Fruit fly (Drosophila melanogaster) whole organism, adult: ENCODE measurements around the gene Naa40.

Source experiments
- CG14711 ChIP-seq: fragments of 200-800 bp; sonication (Bioruptor generic); optimal IDR thresholded peaks from 2 replicates; lab custom pipeline; 2018; ENCODE audit warnings: missing biosample characterization, mild to moderate bottlenecking, missing genetic modification characterization, moderate library complexity
- CG5204 ChIP-seq: fragments of 200-800 bp; sonication (Bioruptor generic); optimal IDR thresholded peaks from 2 replicates; lab custom pipeline; 2016; ENCODE audit warnings: missing biosample characterization, missing genetic modification characterization
- CG7101 ChIP-seq: fragments of 200-800 bp; sonication (Bioruptor generic); optimal IDR thresholded peaks from 2 replicates; lab custom pipeline; 2018; ENCODE audit warnings: missing biosample characterization, mild to moderate bottlenecking, missing genetic modification characterization, moderate library complexity
- Clk ChIP-seq: fragments of 200-800 bp; sonication (Bioruptor generic); optimal IDR thresholded peaks from 2 replicates; lab custom pipeline; 2017; ENCODE audit warnings: missing biosample characterization, missing genetic modification characterization
- kay ChIP-seq: fragments of 200-800 bp; sonication (Bioruptor generic); peaks from one replicate; lab custom pipeline; 2016; ENCODE audit warnings: missing biosample characterization, missing genetic modification characterization, borderline replicate concordance

- no peak for TF ChIP-seq Clk (GFP tag; lab: Kevin White, UChicago)
- TF ChIP-seq CG7101 (tag; lab: Kevin White, UChicago) = no peak
- TF ChIP-seq CG5204 = no peak
- no peak for TF ChIP-seq kay (GFP tag; lab: Kevin White, UChicago)
- TF ChIP-seq CG14711 (tag; lab: Kevin White, UChicago) = no peak
These were observed 34.8 kb downstream of the Naa40 start for dm6 chr3R:29689833-29690538.
